Fruit fly (Drosophila melanogaster): ENCODE measurements around the gene CG1239.
A peak's percentile ranks its signal among the peaks of the same experiment; 100 is the strongest.

dm6 chr3R:5736305-5736869 lies 3.1 kb downstream of the CG1239 start, which contains the start of the genes CG2100 and CG1236:
- TF ChIP-seq pan (optimal IDR thresholded peaks at IDR 0.05) (peak; percentile 90), Dll (optimal IDR thresholded peaks at IDR 0.05) (no peak), psq (optimal IDR thresholded peaks at IDR 0.05) (no peak), usp (GFP tag; optimal IDR thresholded peaks at IDR 0.05) (no peak), EcR (GFP tag; optimal IDR thresholded peaks at IDR 0.05) (no peak), CG8478 (optimal IDR thresholded peaks at IDR 0.05) (no peak)

All from whole organism.